Fruit fly (Drosophila melanogaster): ENCODE data around the gene Traf6.

The Traf6 gene

DNA sequence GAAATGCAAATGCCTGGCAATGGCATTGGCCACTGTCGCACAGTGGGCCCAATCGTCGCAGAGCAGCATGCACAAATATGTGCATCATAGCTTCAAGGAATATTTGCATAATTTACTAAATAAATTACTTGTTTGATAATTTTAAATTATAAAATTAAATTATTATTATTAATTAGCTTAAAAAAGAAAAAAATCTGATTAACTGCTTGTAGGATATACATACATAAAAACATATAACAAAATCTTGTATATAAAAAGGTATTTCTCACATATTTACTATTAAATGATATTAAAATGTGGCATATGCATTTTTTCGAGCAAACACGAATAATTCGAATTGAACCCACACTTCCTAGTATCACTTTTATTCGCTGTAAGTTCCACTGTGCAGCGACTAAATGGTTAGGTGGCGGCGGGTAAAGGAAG is 31.9 kb downstream of the Traf6 start (continued):
- TF ChIP-seq CG11695 (GFP tag; IDR thresholded peaks at IDR 0.05), result no peak
- peak; percentile 48 for TF ChIP-seq Nf-YC (tag; optimal IDR thresholded peaks at IDR 0.05)
- no peak for TF ChIP-seq Hr78 (GFP tag; optimal IDR thresholded peaks at IDR 0.05)
- no peak for TF ChIP-seq ase (GFP tag; IDR thresholded peaks at IDR 0.05)
- no peak for TF ChIP-seq pzg (GFP tag; optimal IDR thresholded peaks at IDR 0.05)
- no peak for TF ChIP-seq CG7963 (GFP tag; IDR thresholded peaks at IDR 0.05; ENCODE audit: partially characterized antibody)
- TF ChIP-seq row (GFP tag; IDR thresholded peaks at IDR 0.05), result peak; percentile 39; the same call in 2 of the 3 replicates
- TF ChIP-seq CG10147 (GFP tag; optimal IDR thresholded peaks at IDR 0.05), result peak; percentile 4
- TF ChIP-seq mld (GFP tag; IDR thresholded peaks at IDR 0.05; ENCODE audit: partially characterized antibody), result no peak
- TF ChIP-seq dmrt11E (tag; optimal IDR thresholded peaks at IDR 0.05), result peak; percentile 45
- TF ChIP-seq kni (GFP tag; optimal IDR thresholded peaks at IDR 0.05), result no peak
- peak; percentile 4 for TF ChIP-seq cwo (GFP tag; optimal IDR thresholded peaks at IDR 0.05)
- TF ChIP-seq Fer3 (tag; optimal IDR thresholded peaks at IDR 0.05), result no peak
- no peak for TF ChIP-seq Atf3 (GFP tag; optimal IDR thresholded peaks at IDR 0.05)
- TF ChIP-seq CG31441 (GFP tag; IDR thresholded peaks at IDR 0.05), result peak; percentile 79
- 0 out of 2 replicates have a peak, but pooled peaks have one; percentile 27 for TF ChIP-seq esg (GFP tag; conservative IDR thresholded peaks at IDR 0.05)
- peak; percentile 81; the same call in 2 of the 3 replicates for TF ChIP-seq CG17361 (GFP tag; IDR thresholded peaks at IDR 0.05)
- no peak for TF ChIP-seq cas (GFP tag; IDR thresholded peaks at IDR 0.05)
- peak; percentile 22 for TF ChIP-seq salm (tag; optimal IDR thresholded peaks at IDR 0.05)
- TF ChIP-seq CG4424 (GFP tag; optimal IDR thresholded peaks at IDR 0.05), result peak; percentile 63
- no peak for TF ChIP-seq CG8290 (GFP tag; optimal IDR thresholded peaks at IDR 0.05)
- TF ChIP-seq CG8290 (tag; optimal IDR thresholded peaks at IDR 0.05), result no peak
- TF ChIP-seq tgo (GFP tag; IDR thresholded peaks at IDR 0.05), result peak; percentile 36; the same call in 2 of the 3 replicates
- TF ChIP-seq zfh1 (GFP tag; IDR thresholded peaks at IDR 0.05), result 0 out of 3 replicates have a peak, but pooled peaks have one; percentile 46
- no peak for TF ChIP-seq mam (GFP tag; optimal IDR thresholded peaks at IDR 0.05)
- peak; percentile 27 for TF ChIP-seq CG12104 (GFP tag; optimal IDR thresholded peaks at IDR 0.05)
- no peak for TF ChIP-seq jing (GFP tag; optimal IDR thresholded peaks at IDR 0.05)
- TF ChIP-seq ATbp (GFP tag; optimal IDR thresholded peaks at IDR 0.05), result peak; percentile 53
- no peak for TF ChIP-seq Hey (tag; optimal IDR thresholded peaks at IDR 0.05)
- peak; percentile 36 for TF ChIP-seq Vsx1 (GFP tag; optimal IDR thresholded peaks at IDR 0.05)
- 0 out of 2 replicates have a peak, but pooled peaks have one; percentile 32 for TF ChIP-seq Awh (GFP tag; IDR thresholded peaks at IDR 0.05)
- TF ChIP-seq CG32772 (GFP tag; IDR thresholded peaks at IDR 0.05), result 0 out of 2 replicates have a peak, but pooled peaks have one; percentile 32
- TF ChIP-seq Chrac-16 (GFP tag; optimal IDR thresholded peaks at IDR 0.05), result no peak
- TF ChIP-seq CG30403 (GFP tag; optimal IDR thresholded peaks at IDR 0.05), result peak; percentile 48
- TF ChIP-seq vfl (GFP tag; optimal IDR thresholded peaks at IDR 0.05), result no peak
- TF ChIP-seq CG13775 (GFP tag; optimal IDR thresholded peaks at IDR 0.05), result peak; percentile 43
- no peak for TF ChIP-seq Doc3 (GFP tag; IDR thresholded peaks at IDR 0.05; ENCODE audit: partially characterized antibody)
- peak; percentile 49 for TF ChIP-seq CG12391 (tag; optimal IDR thresholded peaks at IDR 0.05)
- TF ChIP-seq HHEX (GFP tag; optimal IDR thresholded peaks at IDR 0.05), result peak; percentile 26
- no peak for TF ChIP-seq CG9932 (GFP tag; IDR thresholded peaks at IDR 0.05)
- no peak for TF ChIP-seq CG14965 (GFP tag; optimal IDR thresholded peaks at IDR 0.05; ENCODE audit: borderline replicate concordance)
- TF ChIP-seq gsb-n (tag; optimal IDR thresholded peaks at IDR 0.05), result peak; percentile 63
- peak; percentile 9 for TF ChIP-seq cato (GFP tag; optimal IDR thresholded peaks at IDR 0.05; ENCODE audit: borderline replicate concordance)
- no peak for TF ChIP-seq CG31388 (GFP tag; optimal IDR thresholded peaks at IDR 0.05)

Data from whole organism, embryonic.